Fruit fly (Drosophila melanogaster) whole organism, embryonic: ENCODE data around the gene cic.

Experiments
- Adf1 ChIP-seq: fragments of 200-800 bp; sonication (Bioruptor generic); IDR thresholded peaks from 2 replicates; pipeline ENCODE4 v1.3.6; 2022; ENCODE audit warnings: missing biosample characterization, missing genetic modification characterization
- Bgb ChIP-seq: fragments of 200-800 bp; sonication (Bioruptor generic); IDR thresholded peaks from 2 replicates; pipeline ENCODE4 v1.3.6; 2022; ENCODE audit warnings: missing biosample characterization, missing genetic modification characterization; ENCODE audit not compliant: partially characterized antibody
- CG10267 ChIP-seq: fragments of 200-800 bp; sonication (Bioruptor generic); optimal IDR thresholded peaks from 2 replicates; lab custom pipeline; 2018; ENCODE audit warnings: missing biosample characterization, mild to moderate bottlenecking, missing genetic modification characterization, moderate library complexity
- CG11247 ChIP-seq: fragments of 200-800 bp; sonication (Bioruptor generic); IDR thresholded peaks from 2 replicates; pipeline ENCODE4 v1.3.6; 2022; ENCODE audit warnings: missing biosample characterization, missing genetic modification characterization
- CG12104 ChIP-seq: fragments of 200-800 bp; sonication (Bioruptor generic); optimal IDR thresholded peaks from 3 replicates; lab custom pipeline; 2016; ENCODE audit warnings: missing biosample characterization, missing genetic modification characterization
- CG15011 ChIP-seq: fragments of 200-800 bp; sonication (Bioruptor generic); optimal IDR thresholded peaks from 3 replicates; lab custom pipeline; 2018; ENCODE audit warnings: missing biosample characterization, mild to moderate bottlenecking, missing genetic modification characterization
- CG15514 ChIP-seq: fragments of 200-800 bp; sonication (Bioruptor generic); optimal IDR thresholded peaks from 3 replicates; lab custom pipeline; 2017; ENCODE audit warnings: missing biosample characterization, missing genetic modification characterization, mild to moderate bottlenecking, moderate library complexity, missing genetic modification reagents
- CG16815 ChIP-seq: fragments of 200-800 bp; sonication (Bioruptor generic); optimal IDR thresholded peaks from 3 replicates; lab custom pipeline; 2017; ENCODE audit warnings: missing biosample characterization, mild to moderate bottlenecking, missing genetic modification characterization
- CG2712 ChIP-seq: fragments of 200-800 bp; optimal IDR thresholded peaks from 3 replicates; lab custom pipeline; 2019; ENCODE audit warnings: missing biosample characterization, mild to moderate bottlenecking, missing genetic modification characterization, moderate library complexity
- CG33557 ChIP-seq: fragments of 200-800 bp; sonication (Bioruptor generic); optimal IDR thresholded peaks from 2 replicates; lab custom pipeline; 2019; ENCODE audit warnings: missing biosample characterization, mild to moderate bottlenecking, missing genetic modification characterization, moderate library complexity
- CG4360 ChIP-seq: fragments of 200-800 bp; sonication (Bioruptor generic); IDR thresholded peaks from 2 replicates; pipeline ENCODE4 v1.3.6; 2022; ENCODE audit warnings: missing biosample characterization, missing genetic modification characterization
- CG4617 ChIP-seq: fragments of 200-800 bp; sonication (Bioruptor generic); optimal IDR thresholded peaks from 3 replicates; lab custom pipeline; 2016; ENCODE audit warnings: missing biosample characterization, missing genetic modification characterization, borderline replicate concordance
- CG5245 ChIP-seq: fragments of 200-800 bp; sonication (Bioruptor generic); optimal IDR thresholded peaks from 3 replicates; lab custom pipeline; 2016; ENCODE audit warnings: missing biosample characterization, missing genetic modification characterization
- CG5953 ChIP-seq: fragments of 200-800 bp; sonication (Bioruptor generic); IDR thresholded peaks from 2 replicates; pipeline ENCODE4 v1.3.6; 2022; ENCODE audit warnings: missing biosample characterization, missing genetic modification characterization
- CG7786 ChIP-seq: fragments of 200-800 bp; sonication (Bioruptor generic); optimal IDR thresholded peaks from 2 replicates; lab custom pipeline; 2016; ENCODE audit warnings: missing biosample characterization, missing genetic modification characterization
- CG7987 ChIP-seq: fragments of 200-800 bp; sonication (Bioruptor generic); optimal IDR thresholded peaks from 2 replicates; lab custom pipeline; 2018; ENCODE audit warnings: missing biosample characterization, mild to moderate bottlenecking, missing genetic modification characterization, moderate library complexity
- CG8924 ChIP-seq: fragments of 200-800 bp; optimal IDR thresholded peaks from 3 replicates; lab custom pipeline; 2019; ENCODE audit warnings: missing biosample characterization, mild to moderate bottlenecking, missing genetic modification characterization, moderate library complexity
- CG9437 ChIP-seq: fragments of 200-800 bp; sonication (Bioruptor generic); optimal IDR thresholded peaks from 2 replicates; lab custom pipeline; 2018; ENCODE audit warnings: missing biosample characterization, mild to moderate bottlenecking, missing genetic modification characterization
- CkIIα-i1 ChIP-seq: fragments of 200-800 bp; sonication (Bioruptor generic); IDR thresholded peaks from 2 replicates; pipeline ENCODE4 v1.3.6; 2022; ENCODE audit warnings: missing biosample characterization, missing genetic modification characterization
- CoRest ChIP-seq: fragments of 200-800 bp; sonication (Bioruptor generic); optimal IDR thresholded peaks from 3 replicates; lab custom pipeline; 2018; ENCODE audit warnings: missing biosample characterization, mild to moderate bottlenecking, missing genetic modification characterization, moderate library complexity
- Fer2 ChIP-seq: fragments of 200-800 bp; sonication (Bioruptor generic); optimal IDR thresholded peaks from 2 replicates; lab custom pipeline; 2018; ENCODE audit warnings: missing biosample characterization, mild to moderate bottlenecking, missing genetic modification characterization, moderate library complexity
- Gug ChIP-seq: fragments of 200-800 bp; sonication (Bioruptor generic); IDR thresholded peaks from 4 replicates; pipeline ENCODE4 v1.3.6; 2022; ENCODE audit warnings: missing biosample characterization, missing genetic modification characterization
- Mad ChIP-seq: fragments of 200-800 bp; sonication (Bioruptor generic); optimal IDR thresholded peaks from 2 replicates; lab custom pipeline; 2016; ENCODE audit warnings: missing biosample characterization, missing genetic modification characterization
- Meics ChIP-seq: fragments of 200-800 bp; sonication (Bioruptor generic); optimal IDR thresholded peaks from 2 replicates; lab custom pipeline; 2017; ENCODE audit warnings: missing biosample characterization, mild to moderate bottlenecking, missing genetic modification characterization
- Myb ChIP-seq: fragments of 200-800 bp; sonication (Bioruptor generic); optimal IDR thresholded peaks from 2 replicates; lab custom pipeline; 2016; ENCODE audit warnings: missing biosample characterization, missing genetic modification characterization
- Opbp ChIP-seq: fragments of 200-800 bp; sonication (Bioruptor generic); IDR thresholded peaks from 3 replicates; pipeline ENCODE4 v1.3.6; 2022; ENCODE audit warnings: missing biosample characterization, missing genetic modification characterization; ENCODE audit not compliant: partially characterized antibody
- Scr ChIP-seq: fragments of 200-800 bp; sonication (Bioruptor generic); IDR thresholded peaks from 2 replicates; pipeline ENCODE4 v1.3.6; 2022; ENCODE audit warnings: missing biosample characterization, missing genetic modification characterization; ENCODE audit not compliant: partially characterized antibody
- Sox102F ChIP-seq: fragments of 200-800 bp; sonication (Bioruptor generic); optimal IDR thresholded peaks from 2 replicates; lab custom pipeline; 2018; ENCODE audit warnings: missing biosample characterization, mild to moderate bottlenecking, missing genetic modification characterization, moderate library complexity
- amos ChIP-seq: fragments of 200-800 bp; sonication (Bioruptor generic); IDR thresholded peaks from 2 replicates; pipeline ENCODE4 v1.3.6; 2022; ENCODE audit warnings: missing biosample characterization, missing genetic modification characterization; ENCODE audit not compliant: partially characterized antibody
- ara ChIP-seq: fragments of 200-800 bp; sonication (Bioruptor generic); IDR thresholded peaks from 2 replicates; pipeline ENCODE4 v1.3.6; 2022; ENCODE audit warnings: missing biosample characterization, missing genetic modification characterization
- chif ChIP-seq, 2 experiments: fragments of 200-800 bp; sonication (Bioruptor generic); optimal IDR thresholded peaks; 3 replicates each; lab custom pipeline; 2016; ENCODE audit warnings: missing biosample characterization in 2 of 2, missing genetic modification characterization in 2 of 2
- crc ChIP-seq: fragments of 200-800 bp; sonication (Bioruptor generic); optimal IDR thresholded peaks from 2 replicates; lab custom pipeline; 2016; ENCODE audit warnings: missing biosample characterization, missing genetic modification characterization
- cwo ChIP-seq: fragments of 200-800 bp; sonication (Bioruptor generic); optimal IDR thresholded peaks from 3 replicates; lab custom pipeline; 2017; ENCODE audit warnings: missing biosample characterization, missing genetic modification characterization, mild to moderate bottlenecking, moderate library complexity, missing genetic modification reagents
- dati ChIP-seq: fragments of 200-800 bp; sonication (Bioruptor generic); IDR thresholded peaks from 2 replicates; pipeline ENCODE4 v1.3.6; 2022; ENCODE audit warnings: missing biosample characterization, missing genetic modification characterization
- dm ChIP-seq: fragments of 200-800 bp; sonication (Bioruptor generic); optimal IDR thresholded peaks from 3 replicates; lab custom pipeline; 2016; ENCODE audit warnings: missing biosample characterization, missing genetic modification characterization
- dpn ChIP-seq, 2 experiments: fragments of 200-800 bp; sonication (Bioruptor generic); optimal IDR thresholded peaks; 3 replicates each; lab custom pipeline; 2016; ENCODE audit warnings: missing biosample characterization in 2 of 2, missing genetic modification characterization in 2 of 2
- ems ChIP-seq: fragments of 200-800 bp; sonication (Bioruptor generic); optimal IDR thresholded peaks from 3 replicates; lab custom pipeline; 2016; ENCODE audit warnings: missing biosample characterization, missing genetic modification characterization
- gcm2 ChIP-seq: fragments of 200-800 bp; sonication (Bioruptor generic); optimal IDR thresholded peaks from 2 replicates; lab custom pipeline; 2016; ENCODE audit warnings: missing biosample characterization, missing genetic modification characterization
- grau ChIP-seq: fragments of 200-800 bp; optimal IDR thresholded peaks from 3 replicates; lab custom pipeline; 2019; ENCODE audit warnings: missing biosample characterization, mild to moderate bottlenecking, missing genetic modification characterization, moderate library complexity
- jigr1 ChIP-seq: fragments of 200-800 bp; sonication (Bioruptor generic); IDR thresholded peaks from 3 replicates; pipeline ENCODE4 v1.3.6; 2022; ENCODE audit warnings: missing biosample characterization, missing genetic modification characterization
- mirr ChIP-seq: fragments of 200-800 bp; sonication (Bioruptor generic); optimal IDR thresholded peaks from 3 replicates; lab custom pipeline; 2018; ENCODE audit warnings: missing biosample characterization, mild to moderate bottlenecking, missing genetic modification characterization
- pum ChIP-seq: fragments of 200-800 bp; sonication (Bioruptor generic); optimal IDR thresholded peaks from 2 replicates; lab custom pipeline; 2016; ENCODE audit warnings: missing biosample characterization, missing genetic modification characterization
- repo ChIP-seq: fragments of 200-800 bp; sonication (Bioruptor generic); optimal IDR thresholded peaks from 2 replicates; lab custom pipeline; 2016; ENCODE audit warnings: missing biosample characterization, missing genetic modification characterization
- sna ChIP-seq: fragments of 200-800 bp; sonication (Bioruptor generic); IDR thresholded peaks from 2 replicates; pipeline ENCODE4 v1.3.6; 2022; ENCODE audit warnings: missing biosample characterization, missing genetic modification characterization; ENCODE audit not compliant: partially characterized antibody
- sqz ChIP-seq: fragments of 200-800 bp; sonication (Bioruptor generic); optimal IDR thresholded peaks from 3 replicates; lab custom pipeline; 2018; ENCODE audit warnings: missing biosample characterization, mild to moderate bottlenecking, missing genetic modification characterization
- sug ChIP-seq: fragments of 200-800 bp; optimal IDR thresholded peaks from 2 replicates; lab custom pipeline; 2019; ENCODE audit warnings: missing biosample characterization, mild to moderate bottlenecking, missing genetic modification characterization, moderate library complexity
- tio ChIP-seq: fragments of 200-800 bp; sonication (Bioruptor generic); optimal IDR thresholded peaks from 2 replicates; lab custom pipeline; 2017; ENCODE audit warnings: missing biosample characterization, missing genetic modification characterization, inconsistent platforms
- twi ChIP-seq: fragments of 200-800 bp; optimal IDR thresholded peaks from 2 replicates; lab custom pipeline; 2019; ENCODE audit warnings: missing biosample characterization, mild to moderate bottlenecking, missing genetic modification characterization, moderate library complexity
- z ChIP-seq: fragments of 200-800 bp; sonication (Bioruptor generic); IDR thresholded peaks from 3 replicates; pipeline ENCODE4 v1.3.6; 2022; ENCODE audit warnings: missing biosample characterization, missing genetic modification characterization

The cic gene

dm6 chr3R:20285678-20286449 lies 33.3 kb downstream of the cic start (continued):
- no peak for TF ChIP-seq Mad (GFP tag; lab: Kevin White, UChicago)
- TF ChIP-seq CG16815 (GFP tag; lab: Kevin White, UChicago) = no peak
- no peak for TF ChIP-seq Scr (GFP tag; lab: Robert Waterston, UW)
- peak; percentile 92 for TF ChIP-seq CG7987 (GFP tag; lab: Kevin White, UChicago)
- TF ChIP-seq grau (tag; lab: Kevin White, UChicago) = peak; percentile 18
- TF ChIP-seq CG5953 (GFP tag; lab: Robert Waterston, UW) = peak; percentile 78
- TF ChIP-seq Meics (GFP tag; lab: Kevin White, UChicago) = no peak
- TF ChIP-seq Opbp = no peak
- no peak for TF ChIP-seq CG10267 (tag; lab: Kevin White, UChicago)
- TF ChIP-seq CG7786 = no peak
- TF ChIP-seq amos (GFP tag; lab: Robert Waterston, UW) = no peak
- no peak for TF ChIP-seq mirr
- TF ChIP-seq Gug (GFP tag; lab: Robert Waterston, UW) = 0 out of 4 replicates have a peak, but pooled peaks have one; percentile 2
- TF ChIP-seq Fer2 (tag; lab: Kevin White, UChicago) = no peak
- TF ChIP-seq CG4617 = no peak
- TF ChIP-seq CG12104 (GFP tag; lab: Kevin White, UChicago) = peak; percentile 65
- peak; percentile 63 for TF ChIP-seq CG5245
- no peak for TF ChIP-seq Adf1
- no peak for TF ChIP-seq CkIIα-i1 (GFP tag; lab: Robert Waterston, UW)
- TF ChIP-seq CG9437 (GFP tag; lab: Kevin White, UChicago) = no peak
- TF ChIP-seq chif (GFP tag; optimal IDR thresholded peaks at IDR 0.05; lab: Kevin White, UChicago) = peak; percentile 57 to 67
- peak; percentile 25 for TF ChIP-seq twi (tag; lab: Kevin White, UChicago)
- peak; percentile 26 for TF ChIP-seq tio (GFP tag; lab: Kevin White, UChicago)
- TF ChIP-seq ems (GFP tag; lab: Kevin White, UChicago) = no peak
- no peak for TF ChIP-seq gcm2 (GFP tag; lab: Kevin White, UChicago)
- no peak for TF ChIP-seq cwo (GFP tag; lab: Kevin White, UChicago)
- TF ChIP-seq CG8924 (tag; lab: Kevin White, UChicago) = peak; percentile 50
- TF ChIP-seq sna (GFP tag; lab: Robert Waterston, UW) = no peak
- TF ChIP-seq CG15514 (GFP tag; lab: Kevin White, UChicago) = no peak
- TF ChIP-seq Bgb (GFP tag; lab: Robert Waterston, UW) = no peak
- no peak for TF ChIP-seq crc (GFP tag; lab: Kevin White, UChicago)
- peak; percentile 46 for TF ChIP-seq CG2712
- peak; percentile 43 for TF ChIP-seq repo
- 0 out of 3 replicates have a peak, but pooled peaks have one; percentile 29 for TF ChIP-seq z
- TF ChIP-seq CoRest (tag; lab: Kevin White, UChicago) = peak; percentile 12
- TF ChIP-seq sqz (GFP tag; lab: Kevin White, UChicago) = peak; percentile 55
- no peak for TF ChIP-seq pum (GFP tag; lab: Kevin White, UChicago)
- peak; percentile 45; the same call in 1 of the 2 replicates for TF ChIP-seq CG4360 (GFP tag; lab: Robert Waterston, UW)
- no peak for TF ChIP-seq sug (tag; lab: Kevin White, UChicago)
- TF ChIP-seq dati = no peak
- peak; percentile 76 for TF ChIP-seq CG33557
- peak; percentile 58 for TF ChIP-seq CG15011 (GFP tag; lab: Kevin White, UChicago)
- no peak for TF ChIP-seq dpn (GFP tag; optimal IDR thresholded peaks at IDR 0.05; lab: Kevin White, UChicago)
- TF ChIP-seq dm (GFP tag; lab: Kevin White, UChicago) = peak; percentile 30
- peak; percentile 25; the same call in 1 of the 2 replicates for TF ChIP-seq CG11247
- TF ChIP-seq ara = peak; percentile 26; the same call in 1 of the 2 replicates
- no peak for TF ChIP-seq jigr1 (GFP tag; lab: Robert Waterston, UW)
- peak; percentile 76 for TF ChIP-seq Sox102F
- TF ChIP-seq Myb = no peak
